Worm (Caenorhabditis elegans) whole organism, L3 larva: ENCODE results near the gene cam-1.

Source experiments
- aly-2 ChIP-seq: fragments of 150-350 bp; optimal IDR thresholded peaks from 2 replicates; lab custom pipeline; 2014; ENCODE audit warnings: missing biosample characterization, missing genetic modification characterization
- ceh-16 ChIP-seq: sonication (generic microtip); optimal IDR thresholded peaks from 2 replicates; lab custom pipeline; 2017; ENCODE audit warnings: missing biosample characterization, missing genetic modification characterization

DNA sequence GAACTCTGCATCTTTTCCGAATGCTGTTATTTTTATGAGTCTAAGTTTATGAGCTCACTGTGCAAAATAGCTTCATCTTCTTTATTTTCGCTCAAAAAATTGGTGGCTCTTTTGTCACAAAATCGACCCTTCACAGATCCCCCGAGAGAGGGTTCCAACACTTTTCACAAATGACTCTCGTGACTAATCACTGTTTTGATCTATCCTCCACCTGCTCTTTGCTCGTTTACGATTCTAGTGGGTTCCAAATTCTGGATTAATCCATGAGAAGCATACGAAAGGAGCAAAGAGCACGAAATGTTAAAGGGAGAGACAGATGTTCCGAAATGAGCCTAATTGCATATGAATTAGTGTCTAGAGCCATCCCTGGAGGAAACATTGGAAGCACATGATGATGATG is 48.7 kb downstream of the cam-1 start:
- TF ChIP-seq aly-2: no peak
- no peak for TF ChIP-seq ceh-16 (tag; lab: Kevin White, UChicago)
